Worm (Caenorhabditis elegans) whole organism, L4 larva: ENCODE data around the gene nuc-1.

Source experiments
- dmd-9 ChIP-seq: fragments of 200-800 bp; sonication (Bioruptor generic); IDR thresholded peaks from 2 replicates; pipeline ENCODE4 v1.3.6; 2022; ENCODE audit warnings: missing genetic modification reagents, missing genetic modification characterization, missing compliant biosample characterization
- fkh-10 ChIP-seq: fragments of 150-350 bp; optimal IDR thresholded peaks from 2 replicates; lab custom pipeline; 2014; ENCODE audit warnings: missing biosample characterization, missing genetic modification reagents, missing genetic modification characterization

ce11 chrX:9536008-9536407, 3.7 kb upstream of the nuc-1 start:
- TF ChIP-seq dmd-9 (GFP tag; lab: Robert Waterston, UW) (no peak), fkh-10 (no peak)
